Fruit fly (Drosophila melanogaster) Kc167 (cell line): ENCODE data around the gene Atac2.

Source experiments
- Myc ChIP-seq: fragments of >200 bp; optimal IDR thresholded peaks from 2 replicates; lab custom pipeline; 2017; ENCODE audit warnings: missing external identifiers
- Sin3A ChIP-seq: fragments of >200 bp; optimal IDR thresholded peaks from 2 replicates; lab custom pipeline; 2018; ENCODE audit warnings: missing external identifiers
- h ChIP-seq: fragments of >200 bp; optimal IDR thresholded peaks from 3 replicates; lab custom pipeline; 2018; ENCODE audit warnings: missing external identifiers
- insv ChIP-seq: fragments of >200 bp; optimal IDR thresholded peaks from 3 replicates; lab custom pipeline; 2018; ENCODE audit warnings: missing external identifiers
- psq ChIP-seq: fragments of >200 bp; optimal IDR thresholded peaks from 2 replicates; lab custom pipeline; 2017; ENCODE audit warnings: missing external identifiers
- ttk ChIP-seq: sonication (Bioruptor generic); optimal IDR thresholded peaks from 2 replicates; lab custom pipeline; 2017; ENCODE audit warnings: missing external identifiers

- TF ChIP-seq Myc (lab: Kevin White, UChicago) (no peak), Sin3A (lab: Kevin White, UChicago) (no peak), psq (lab: Kevin White, UChicago) (no peak), h (lab: Kevin White, UChicago) (no peak), insv (no peak), ttk (lab: Kevin White, UChicago) (no peak)
Measured at dm6 chr2L:18605549-18605948, 6.5 kb downstream of the Atac2 start, which contains the start of gene CG31789.
